Fruit fly (Drosophila melanogaster) whole organism, embryonic: ENCODE data around the gene Prx5.

Source experiments
- B-H1 ChIP-seq: fragments of 200-800 bp; sonication (Bioruptor generic); IDR thresholded peaks from 3 replicates; pipeline ENCODE4 v1.3.6; 2022; ENCODE audit warnings: missing biosample characterization, missing genetic modification characterization
- BEAF-32 ChIP-seq: fragments of 200-800 bp; sonication (Bioruptor generic); optimal IDR thresholded peaks from 3 replicates; lab custom pipeline; 2017; ENCODE audit warnings: missing biosample characterization, missing genetic modification characterization, mild to moderate bottlenecking, moderate library complexity, missing genetic modification reagents
- CG10147 ChIP-seq: fragments of 200-800 bp; sonication (Bioruptor generic); optimal IDR thresholded peaks from 2 replicates; lab custom pipeline; 2019; ENCODE audit warnings: missing biosample characterization, mild to moderate bottlenecking, missing genetic modification characterization, moderate library complexity
- CG11723 ChIP-seq: fragments of 200-800 bp; sonication (Bioruptor generic); optimal IDR thresholded peaks from 2 replicates; lab custom pipeline; 2017; ENCODE audit warnings: missing biosample characterization, mild to moderate bottlenecking, missing genetic modification characterization
- CG12236 ChIP-seq: fragments of 200-800 bp; sonication (Bioruptor generic); optimal IDR thresholded peaks from 2 replicates; lab custom pipeline; 2016; ENCODE audit warnings: missing biosample characterization, missing genetic modification characterization
- CG12659 ChIP-seq: fragments of 200-800 bp; sonication (Bioruptor generic); optimal IDR thresholded peaks from 3 replicates; lab custom pipeline; 2017; ENCODE audit warnings: mild to moderate bottlenecking, missing biosample characterization, missing genetic modification reagents, missing genetic modification characterization
- CG14710 ChIP-seq: fragments of 200-800 bp; sonication (Bioruptor generic); optimal IDR thresholded peaks from 3 replicates; lab custom pipeline; 2019; ENCODE audit warnings: missing biosample characterization, mild to moderate bottlenecking, missing genetic modification characterization, moderate library complexity
- CG15514 ChIP-seq: fragments of 200-800 bp; sonication (Bioruptor generic); optimal IDR thresholded peaks from 3 replicates; lab custom pipeline; 2017; ENCODE audit warnings: missing biosample characterization, missing genetic modification characterization, mild to moderate bottlenecking, moderate library complexity, missing genetic modification reagents
- CG1602 ChIP-seq: fragments of 200-800 bp; sonication (Bioruptor generic); optimal IDR thresholded peaks from 3 replicates; lab custom pipeline; 2016; ENCODE audit warnings: missing biosample characterization, missing genetic modification characterization
- CG1603 ChIP-seq: fragments of 200-800 bp; sonication (Bioruptor generic); optimal IDR thresholded peaks from 2 replicates; lab custom pipeline; 2019; ENCODE audit warnings: missing biosample characterization, mild to moderate bottlenecking, missing genetic modification characterization, moderate library complexity
- CG16779 ChIP-seq: fragments of 200-800 bp; sonication (Bioruptor generic); IDR thresholded peaks from 2 replicates; pipeline ENCODE4 v1.3.6; 2022; ENCODE audit warnings: missing biosample characterization, missing genetic modification characterization
- CG17385 ChIP-seq: fragments of 200-800 bp; sonication (Bioruptor generic); optimal IDR thresholded peaks from 3 replicates; lab custom pipeline; 2018; ENCODE audit warnings: missing biosample characterization, mild to moderate bottlenecking, missing genetic modification characterization
- CG17912 ChIP-seq: fragments of 200-800 bp; sonication (Bioruptor generic); optimal IDR thresholded peaks from 2 replicates; lab custom pipeline; 2018; ENCODE audit warnings: missing biosample characterization, mild to moderate bottlenecking, missing genetic modification characterization
- CG2678 ChIP-seq: fragments of 200-800 bp; sonication (Bioruptor generic); optimal IDR thresholded peaks from 3 replicates; lab custom pipeline; 2019; ENCODE audit warnings: missing biosample characterization, mild to moderate bottlenecking, missing genetic modification characterization, moderate library complexity
- CG4617 ChIP-seq: fragments of 200-800 bp; sonication (Bioruptor generic); optimal IDR thresholded peaks from 3 replicates; lab custom pipeline; 2016; ENCODE audit warnings: missing biosample characterization, missing genetic modification characterization, borderline replicate concordance
- CG4854 ChIP-seq: fragments of 200-800 bp; sonication (Bioruptor generic); optimal IDR thresholded peaks from 2 replicates; lab custom pipeline; 2016; ENCODE audit warnings: missing biosample characterization, missing genetic modification characterization, inconsistent platforms
- CG5953 ChIP-seq: fragments of 200-800 bp; sonication (Bioruptor generic); IDR thresholded peaks from 2 replicates; pipeline ENCODE4 v1.3.6; 2022; ENCODE audit warnings: missing biosample characterization, missing genetic modification characterization
- CG9932 ChIP-seq: fragments of 200-800 bp; sonication (Bioruptor generic); IDR thresholded peaks from 2 replicates; pipeline ENCODE4 v1.3.6; 2022; ENCODE audit warnings: missing biosample characterization, missing genetic modification characterization
- CTCF ChIP-seq: fragments of 200-800 bp; sonication (Bioruptor generic); optimal IDR thresholded peaks from 2 replicates; lab custom pipeline; 2017; ENCODE audit warnings: missing biosample characterization, mild to moderate bottlenecking, missing genetic modification characterization, moderate library complexity
- CoRest ChIP-seq: fragments of 200-800 bp; sonication (Bioruptor generic); optimal IDR thresholded peaks from 3 replicates; lab custom pipeline; 2018; ENCODE audit warnings: missing biosample characterization, mild to moderate bottlenecking, missing genetic modification characterization, moderate library complexity
- Deaf1 ChIP-seq: fragments of 200-800 bp; optimal IDR thresholded peaks from 3 replicates; lab custom pipeline; 2019; ENCODE audit warnings: missing biosample characterization, mild to moderate bottlenecking, missing genetic modification characterization, moderate library complexity
- Ets97D ChIP-seq: fragments of 200-800 bp; sonication (Bioruptor generic); optimal IDR thresholded peaks from 3 replicates; lab custom pipeline; 2016; ENCODE audit warnings: missing biosample characterization, missing genetic modification characterization
- Fer2 ChIP-seq: fragments of 200-800 bp; sonication (Bioruptor generic); optimal IDR thresholded peaks from 2 replicates; lab custom pipeline; 2018; ENCODE audit warnings: missing biosample characterization, mild to moderate bottlenecking, missing genetic modification characterization, moderate library complexity
- Gug ChIP-seq: fragments of 200-800 bp; sonication (Bioruptor generic); IDR thresholded peaks from 4 replicates; pipeline ENCODE4 v1.3.6; 2022; ENCODE audit warnings: missing biosample characterization, missing genetic modification characterization
- Hmr ChIP-seq: fragments of 200-800 bp; sonication (Bioruptor generic); optimal IDR thresholded peaks from 3 replicates; lab custom pipeline; 2017; ENCODE audit warnings: mild to moderate bottlenecking, missing biosample characterization, missing genetic modification reagents, missing genetic modification characterization
- Hr51 ChIP-seq, 2 experiments: fragments of 200-800 bp; sonication (Bioruptor generic); optimal IDR thresholded peaks; 2 replicates in 1 of 2; 3 replicates in 1 of 2; lab custom pipeline; 2016 to 2018; ENCODE audit warnings: missing biosample characterization in 2 of 2, missing genetic modification characterization in 2 of 2, mild to moderate bottlenecking in 1 of 2, moderate library complexity in 1 of 2
- Hsf ChIP-seq: fragments of 200-800 bp; sonication (Bioruptor generic); optimal IDR thresholded peaks from 3 replicates; lab custom pipeline; 2016; ENCODE audit warnings: missing biosample characterization, missing genetic modification characterization
- Lhr ChIP-seq: fragments of 200-800 bp; sonication (Bioruptor generic); optimal IDR thresholded peaks from 3 replicates; lab custom pipeline; 2017; ENCODE audit warnings: mild to moderate bottlenecking, missing biosample characterization, missing genetic modification reagents, missing genetic modification characterization
- MESR4 ChIP-seq: fragments of 200-800 bp; sonication (Bioruptor generic); optimal IDR thresholded peaks from 2 replicates; lab custom pipeline; 2018; ENCODE audit warnings: missing biosample characterization, mild to moderate bottlenecking, missing genetic modification characterization, moderate library complexity
- Med ChIP-seq: fragments of 200-800 bp; sonication (Bioruptor generic); peaks from one replicate; lab custom pipeline; 2016; ENCODE audit warnings: missing biosample characterization, missing genetic modification characterization, mild to moderate bottlenecking, inconsistent platforms, moderate library complexity
- NFAT ChIP-seq: fragments of 200-800 bp; sonication (Bioruptor generic); IDR thresholded peaks from 2 replicates; pipeline ENCODE4 v1.3.6; 2022; ENCODE audit warnings: missing biosample characterization, missing genetic modification characterization
- Oli ChIP-seq: fragments of 200-800 bp; sonication (Bioruptor generic); optimal IDR thresholded peaks from 2 replicates; lab custom pipeline; 2018; ENCODE audit warnings: missing biosample characterization, mild to moderate bottlenecking, missing genetic modification characterization, moderate library complexity
- Sry-δ ChIP-seq: fragments of 200-800 bp; sonication (Bioruptor generic); optimal IDR thresholded peaks from 2 replicates; lab custom pipeline; 2016; ENCODE audit warnings: missing biosample characterization, missing genetic modification characterization
- TFAM ChIP-seq: fragments of 200-800 bp; sonication (Bioruptor generic); optimal IDR thresholded peaks from 2 replicates; lab custom pipeline; 2017; ENCODE audit warnings: missing biosample characterization, missing genetic modification characterization, inconsistent platforms
- YL-1 ChIP-seq: fragments of 200-800 bp; sonication (Bioruptor generic); optimal IDR thresholded peaks from 3 replicates; lab custom pipeline; 2017; ENCODE audit warnings: missing biosample characterization, mild to moderate bottlenecking, missing genetic modification characterization
- bcd ChIP-seq: fragments of 200-800 bp; sonication (Bioruptor generic); optimal IDR thresholded peaks from 2 replicates; lab custom pipeline; 2017; ENCODE audit warnings: missing biosample characterization, mild to moderate bottlenecking, missing genetic modification characterization
- bowl ChIP-seq: fragments of 200-800 bp; sonication (Bioruptor generic); IDR thresholded peaks from 2 replicates; pipeline ENCODE4 v1.3.6; 2022; ENCODE audit warnings: missing biosample characterization, missing genetic modification characterization
- btn ChIP-seq: fragments of 200-800 bp; sonication (Bioruptor generic); optimal IDR thresholded peaks from 2 replicates; lab custom pipeline; 2016; ENCODE audit warnings: missing biosample characterization, missing genetic modification characterization
- gfzf ChIP-seq: fragments of 200-800 bp; sonication (Bioruptor generic); optimal IDR thresholded peaks from 2 replicates; lab custom pipeline; 2016; ENCODE audit warnings: missing biosample characterization, mild to moderate bottlenecking, missing genetic modification characterization, moderate library complexity
- hkb ChIP-seq, 2 experiments: fragments of 200-800 bp in 1 of 2; fragments of >200 bp in 1 of 2; sonication (Bioruptor generic) in 1 of 2; IDR thresholded peaks in 1 of 2; optimal IDR thresholded peaks in 1 of 2; 2 replicates each; pipeline versions ENCODE4 v1.3.6 to Lab custom; 2017 to 2022; ENCODE audit warnings: missing biosample characterization in 1 of 2, missing genetic modification characterization in 1 of 2
- ken ChIP-seq: fragments of 200-800 bp; sonication (Bioruptor generic); IDR thresholded peaks from 3 replicates; pipeline ENCODE4 v1.3.6; 2022; ENCODE audit warnings: missing biosample characterization, missing genetic modification characterization
- onecut ChIP-seq: fragments of 200-800 bp; sonication (Bioruptor generic); IDR thresholded peaks from 2 replicates; pipeline ENCODE4 v1.3.6; 2022; ENCODE audit warnings: missing biosample characterization, missing genetic modification characterization
- phol ChIP-seq: fragments of 200-800 bp; sonication (Bioruptor generic); optimal IDR thresholded peaks from 3 replicates; lab custom pipeline; 2018; ENCODE audit warnings: missing biosample characterization, mild to moderate bottlenecking, missing genetic modification characterization, moderate library complexity
- psq ChIP-seq: fragments of 200-800 bp; sonication (Bioruptor generic); optimal IDR thresholded peaks from 2 replicates; lab custom pipeline; 2017; ENCODE audit warnings: missing biosample characterization, missing genetic modification characterization
- rib ChIP-seq: fragments of 200-800 bp; sonication (Bioruptor generic); IDR thresholded peaks from 2 replicates; pipeline ENCODE4 v1.3.6; 2022; ENCODE audit warnings: missing biosample characterization, missing genetic modification characterization
- sens ChIP-seq: fragments of 200-800 bp; sonication (Bioruptor generic); peaks from one replicate; lab custom pipeline; 2016; ENCODE audit warnings: missing biosample characterization, missing genetic modification characterization
- stwl ChIP-seq: fragments of 200-800 bp; sonication (Bioruptor generic); optimal IDR thresholded peaks from 3 replicates; lab custom pipeline; 2018; ENCODE audit warnings: missing biosample characterization, mild to moderate bottlenecking, missing genetic modification characterization, moderate library complexity
- ttk ChIP-seq: fragments of 200-800 bp; sonication (Bioruptor generic); IDR thresholded peaks from 2 replicates; pipeline ENCODE4 v2.1.2; 2022; ENCODE audit warnings: missing biosample characterization, missing genetic modification characterization
- wdn ChIP-seq: fragments of 200-800 bp; sonication (Bioruptor generic); IDR thresholded peaks from 2 replicates; pipeline ENCODE4 v1.3.6; 2022; ENCODE audit warnings: missing biosample characterization, missing genetic modification characterization

Gene Prx5

dm6 chr3R:18199885-18200249 lies 32.8 kb upstream of the Prx5 start (continued):
- TF ChIP-seq ttk (GFP tag; lab: Robert Waterston, UW) (no peak), Hsf (GFP tag; lab: Kevin White, UChicago) (no peak), Hr51 (GFP tag; optimal IDR thresholded peaks at IDR 0.05; lab: Kevin White, UChicago) (no peak), CG9932 (GFP tag; lab: Robert Waterston, UW) (no peak), NFAT (no peak), CG1603 (no peak), Gug (no peak), CG11723 (GFP tag; lab: Kevin White, UChicago) (no peak), Med (no peak), CG17912 (no peak), Fer2 (no peak), TFAM (GFP tag; lab: Kevin White, UChicago) (no peak), gfzf (peak; percentile 57), rib (GFP tag; lab: Robert Waterston, UW) (no peak)
- TF ChIP-seq, all 482 proteins: peak for 10

dm6 chr3R:18199177-18199884 lies 32.3 kb upstream of the Prx5 start, which contains the start of the genes Ssdp and CG7985:
Gene Ssdp (minus strand): TSS chr3R:18199595.
Gene CG7985 (plus strand): TSS chr3R:18199857.
- peak; percentile 74 for TF ChIP-seq CG12659
- peak; percentile 90 for TF ChIP-seq Deaf1 (tag; lab: Kevin White, UChicago)
- peak; percentile 26 for TF ChIP-seq bcd (GFP tag; lab: Kevin White, UChicago)
- TF ChIP-seq btn = no peak
- peak; percentile 60 for TF ChIP-seq CG15514 (GFP tag; lab: Kevin White, UChicago)
- TF ChIP-seq hkb (optimal IDR thresholded peaks at IDR 0.05; lab: Kevin White, UChicago) = peak; percentile 69
- no peak for TF ChIP-seq hkb (GFP tag; IDR thresholded peaks at IDR 0.05; lab: Robert Waterston, UW)
- TF ChIP-seq CG2678 (tag; lab: Kevin White, UChicago) = no peak
- no peak for TF ChIP-seq CG12236 (GFP tag; lab: Kevin White, UChicago)
- TF ChIP-seq CG17385 (GFP tag; lab: Kevin White, UChicago) = peak; percentile 97
- peak; percentile 14 for TF ChIP-seq sens
- no peak for TF ChIP-seq CG16779
- peak; percentile 42 for TF ChIP-seq YL-1 (GFP tag; lab: Kevin White, UChicago)
- TF ChIP-seq phol (tag; lab: Kevin White, UChicago) = peak; percentile 90
- TF ChIP-seq CG10147 (GFP tag; lab: Kevin White, UChicago) = peak; percentile 12
- TF ChIP-seq B-H1 (GFP tag; lab: Robert Waterston, UW) = no peak
- peak; percentile 16 for TF ChIP-seq CTCF
- no peak for TF ChIP-seq ken (GFP tag; lab: Robert Waterston, UW)
- no peak for TF ChIP-seq CG5953
- TF ChIP-seq BEAF-32 = peak; percentile 66
- no peak for TF ChIP-seq bowl
- peak; percentile 80 for TF ChIP-seq MESR4 (GFP tag; lab: Kevin White, UChicago)
- TF ChIP-seq Sry-δ (GFP tag; lab: Kevin White, UChicago) = peak; percentile 27
- TF ChIP-seq CG14710 (tag; lab: Kevin White, UChicago) = peak; percentile 47
- TF ChIP-seq CG4617 (GFP tag; lab: Kevin White, UChicago) = peak; percentile 68
- peak; percentile 79 for TF ChIP-seq Lhr
- TF ChIP-seq CG4854 (GFP tag; lab: Kevin White, UChicago) = peak; percentile 46
- peak; percentile 54 for TF ChIP-seq Hmr (GFP tag; lab: Kevin White, UChicago)
- peak; percentile 46 for TF ChIP-seq CoRest (tag; lab: Kevin White, UChicago)
- TF ChIP-seq onecut = peak; percentile 86
- no peak for TF ChIP-seq wdn (GFP tag; lab: Robert Waterston, UW)
- TF ChIP-seq psq (GFP tag; lab: Kevin White, UChicago) = peak; percentile 92
- TF ChIP-seq CG1603 = peak; percentile 27
- TF ChIP-seq stwl (tag; lab: Kevin White, UChicago) = peak; percentile 4
- no peak for TF ChIP-seq Oli
- peak; percentile 66 for TF ChIP-seq Ets97D (GFP tag; lab: Kevin White, UChicago)
- TF ChIP-seq CG1602 (GFP tag; lab: Kevin White, UChicago) = no peak
